Worm (Caenorhabditis elegans) whole organism, L4 larva: ENCODE data around the gene rps-30.

ENCODE experiments used
- D1046.2 ChIP-seq: fragments of 200-800 bp; sonication (Bioruptor generic); IDR thresholded peaks from 2 replicates; pipeline ENCODE4 v1.3.6; 2022; ENCODE audit warnings: missing genetic modification characterization, missing compliant biosample characterization
- F49E8.2 ChIP-seq: sonication (generic microtip); optimal IDR thresholded peaks from 2 replicates; lab custom pipeline; 2016; ENCODE audit warnings: missing compliant biosample characterization, mild to moderate bottlenecking, missing genetic modification characterization, borderline replicate concordance
- T26A8.4 ChIP-seq: fragments of 200-800 bp; sonication (Bioruptor generic); IDR thresholded peaks from 2 replicates; pipeline ENCODE4 v1.3.6; 2022; ENCODE audit warnings: missing genetic modification characterization, missing compliant biosample characterization
- Y75B8A.6 ChIP-seq: fragments of 200-800 bp; sonication (Bioruptor generic); IDR thresholded peaks from 2 replicates; pipeline ENCODE4 v1.3.6; 2022; ENCODE audit warnings: missing genetic modification reagents, missing genetic modification characterization, missing compliant biosample characterization
- aha-1 ChIP-seq: fragments of 150-350 bp; peaks from one replicate; lab custom pipeline; 2014; ENCODE audit warnings: missing biosample characterization, missing genetic modification characterization
- aly-2 ChIP-seq: sonication (generic microtip); optimal IDR thresholded peaks from 2 replicates; lab custom pipeline; 2018; ENCODE audit warnings: missing biosample characterization, missing genetic modification characterization
- arid-1 ChIP-seq: fragments of 200-800 bp; sonication (Bioruptor generic); conservative IDR thresholded peaks from 2 replicates; pipeline ENCODE4 v1.3.6; 2022; ENCODE audit warnings: missing genetic modification reagents, missing genetic modification characterization, missing compliant biosample characterization
- ceh-20 ChIP-seq: fragments of 200-800 bp; sonication (Bioruptor generic); IDR thresholded peaks from 2 replicates; pipeline ENCODE4 v1.3.6; 2022; ENCODE audit warnings: missing genetic modification reagents, missing genetic modification characterization, missing compliant biosample characterization
- ceh-32 ChIP-seq: sonication (generic microtip); optimal IDR thresholded peaks from 2 replicates; lab custom pipeline; 2016; ENCODE audit warnings: mild to moderate bottlenecking, missing genetic modification characterization, missing compliant biosample characterization; ENCODE audit not compliant: poor library complexity
- ces-1 ChIP-seq: fragments of 150-350 bp; sonication (generic microtip); optimal IDR thresholded peaks from 4 replicates; lab custom pipeline; 2014; ENCODE audit warnings: missing biosample characterization, missing genetic modification reagents, missing genetic modification characterization
- cey-2 ChIP-seq: sonication (generic microtip); optimal IDR thresholded peaks from 3 replicates; lab custom pipeline; 2017; ENCODE audit warnings: missing genetic modification characterization, mild to moderate bottlenecking, missing compliant biosample characterization, antibody characterized with exemption, borderline replicate concordance; ENCODE audit not compliant: insufficient read depth
- ctbp-1 ChIP-seq: fragments of 200-800 bp; sonication (Bioruptor generic); IDR thresholded peaks from 2 replicates; pipeline ENCODE4 v1.3.6; 2022; ENCODE audit warnings: missing genetic modification reagents, missing genetic modification characterization, missing compliant biosample characterization
- daf-12 ChIP-seq: fragments of 150-350 bp; optimal IDR thresholded peaks from 2 replicates; lab custom pipeline; 2014; ENCODE audit warnings: missing biosample characterization, missing genetic modification reagents, missing genetic modification characterization
- daf-16 ChIP-seq, 3 experiments: sonication (generic microtip); optimal IDR thresholded peaks; 2 replicates each; lab custom pipeline; 2016 to 2017; ENCODE audit warnings: missing genetic modification characterization in 3 of 3, missing genetic modification reagents in 3 of 3, mild to moderate bottlenecking in 2 of 3, missing compliant biosample characterization in 2 of 3, missing biosample characterization in 1 of 3, moderate library complexity in 1 of 3
- dmd-9 ChIP-seq: fragments of 200-800 bp; sonication (Bioruptor generic); IDR thresholded peaks from 2 replicates; pipeline ENCODE4 v1.3.6; 2022; ENCODE audit warnings: missing genetic modification reagents, missing genetic modification characterization, missing compliant biosample characterization
- dpl-1 ChIP-seq: fragments of 150-350 bp; optimal IDR thresholded peaks from 2 replicates; lab custom pipeline; 2014; ENCODE audit warnings: missing biosample characterization, missing genetic modification reagents, missing genetic modification characterization
- dve-1 ChIP-seq: sonication (generic microtip); optimal IDR thresholded peaks from 2 replicates; lab custom pipeline; 2017; ENCODE audit warnings: antibody characterized with exemption, mild to moderate bottlenecking, missing genetic modification characterization, missing compliant biosample characterization; ENCODE audit not compliant: insufficient read depth
- gei-8 ChIP-seq: fragments of 200-800 bp; sonication (Bioruptor generic); optimal IDR thresholded peaks from 2 replicates; lab custom pipeline; 2018; ENCODE audit warnings: mild to moderate bottlenecking, missing genetic modification characterization, missing compliant biosample characterization
- hif-1 ChIP-seq, 2 experiments: sonication (generic microtip); optimal IDR thresholded peaks; 2 replicates each; lab custom pipeline; 2016 to 2017; ENCODE audit warnings: missing compliant biosample characterization in 2 of 2, missing genetic modification characterization in 2 of 2, missing genetic modification reagents in 2 of 2, missing genotype in 2 of 2, mild to moderate bottlenecking in 1 of 2
- hmg-1.1 ChIP-seq: fragments of 200-800 bp; sonication (Bioruptor generic); IDR thresholded peaks from 2 replicates; pipeline ENCODE4 v1.3.6; 2022; ENCODE audit warnings: missing genetic modification reagents, missing genetic modification characterization, missing compliant biosample characterization
- lin-39 ChIP-seq: fragments of 150-350 bp; optimal IDR thresholded peaks from 2 replicates; lab custom pipeline; 2014; ENCODE audit warnings: missing biosample characterization, missing genetic modification reagents, missing genetic modification characterization
- lsy-2 ChIP-seq, 2 experiments: fragments of 150-350 bp in 1 of 2; sonication (generic microtip) in 1 of 2; optimal IDR thresholded peaks; 2 replicates each; lab custom pipeline; 2014 to 2017; ENCODE audit warnings: missing biosample characterization in 2 of 2, missing genetic modification characterization in 2 of 2
- madf-9 ChIP-seq: fragments of 200-800 bp; sonication (Bioruptor generic); conservative IDR thresholded peaks from 2 replicates; pipeline ENCODE4 v1.3.6; 2022; ENCODE audit warnings: missing genetic modification reagents, missing genetic modification characterization, missing compliant biosample characterization
- mxl-2 ChIP-seq: fragments of 200-800 bp; sonication (Bioruptor generic); conservative IDR thresholded peaks from 2 replicates; pipeline ENCODE4 v1.3.6; 2022; ENCODE audit warnings: missing genetic modification reagents, missing genetic modification characterization, missing compliant biosample characterization
- nhr-10 ChIP-seq: fragments of 150-350 bp; optimal IDR thresholded peaks from 2 replicates; lab custom pipeline; 2014; ENCODE audit warnings: missing biosample characterization, missing genetic modification characterization
- nhr-102 ChIP-seq: sonication (generic microtip); optimal IDR thresholded peaks from 2 replicates; lab custom pipeline; 2016; ENCODE audit warnings: mild to moderate bottlenecking, missing genetic modification characterization, moderate library complexity, missing compliant biosample characterization
- nhr-11 ChIP-seq: fragments of 150-350 bp; optimal IDR thresholded peaks from 2 replicates; lab custom pipeline; 2014; ENCODE audit warnings: missing biosample characterization, missing genetic modification characterization
- nhr-111 ChIP-seq: fragments of 200-800 bp; sonication (Bioruptor generic); optimal IDR thresholded peaks from 2 replicates; lab custom pipeline; 2018; ENCODE audit warnings: mild to moderate bottlenecking, missing genetic modification characterization, missing compliant biosample characterization
- nhr-25 ChIP-seq: sonication (generic microtip); optimal IDR thresholded peaks from 2 replicates; lab custom pipeline; 2017; ENCODE audit warnings: missing genetic modification characterization, mild to moderate bottlenecking, missing compliant biosample characterization, antibody characterized with exemption, moderate library complexity, borderline replicate concordance; ENCODE audit not compliant: insufficient read depth
- nhr-41 ChIP-seq: fragments of 200-800 bp; sonication (Bioruptor generic); IDR thresholded peaks from 2 replicates; pipeline ENCODE4 v1.3.6; 2022; ENCODE audit warnings: missing genetic modification reagents, missing genetic modification characterization, missing compliant biosample characterization
- nhr-42 ChIP-seq: fragments of 200-800 bp; sonication (Bioruptor generic); IDR thresholded peaks from 2 replicates; pipeline ENCODE4 v1.3.6; 2022; ENCODE audit warnings: missing genetic modification characterization, missing compliant biosample characterization
- nhr-48 ChIP-seq: sonication (generic microtip); optimal IDR thresholded peaks from 2 replicates; lab custom pipeline; 2016; ENCODE audit warnings: mild to moderate bottlenecking, missing genetic modification characterization, missing compliant biosample characterization
- pha-4 ChIP-seq, 2 experiments: fragments of 150-350 bp in 1 of 2; fragments of 200-800 bp in 1 of 2; sonication (Bioruptor generic) in 1 of 2; IDR thresholded peaks in 1 of 2; optimal IDR thresholded peaks in 1 of 2; 2 replicates each; pipeline versions ENCODE4 v1.3.6 to Lab custom; 2014 to 2022; ENCODE audit warnings: missing genetic modification characterization in 2 of 2, missing genetic modification reagents in 2 of 2, missing biosample characterization in 1 of 2, missing compliant biosample characterization in 1 of 2
- rbr-2 ChIP-seq: sonication (generic microtip); optimal IDR thresholded peaks from 2 replicates; lab custom pipeline; 2016; ENCODE audit warnings: missing genotype, missing genetic modification characterization, missing compliant biosample characterization
- set-16 ChIP-seq: fragments of 200-800 bp; sonication (Bioruptor generic); IDR thresholded peaks from 2 replicates; pipeline ENCODE4 v1.3.6; 2022; ENCODE audit warnings: missing genetic modification reagents, missing genetic modification characterization, missing compliant biosample characterization
- spr-1 ChIP-seq: sonication (generic microtip); optimal IDR thresholded peaks from 2 replicates; lab custom pipeline; 2016; ENCODE audit warnings: mild to moderate bottlenecking, missing genetic modification characterization, missing compliant biosample characterization
- spr-3 ChIP-seq: fragments of 200-800 bp; sonication (Bioruptor generic); optimal IDR thresholded peaks from 2 replicates; lab custom pipeline; 2018; ENCODE audit warnings: mild to moderate bottlenecking, missing genetic modification characterization, missing compliant biosample characterization
- tra-1 ChIP-seq: fragments of 200-800 bp; sonication (Bioruptor generic); IDR thresholded peaks from 2 replicates; pipeline ENCODE4 v1.3.6; 2022; ENCODE audit warnings: missing genetic modification reagents, missing genetic modification characterization, missing compliant biosample characterization
- unc-62 ChIP-seq, 3 experiments: fragments of 150-350 bp in 1 of 3; sonication (generic microtip); optimal IDR thresholded peaks in 2 of 3; peaks in 1 of 3; 1 replicate in 1 of 3; 2 replicates in 2 of 3; lab custom pipeline; 2014 to 2017; ENCODE audit warnings: missing biosample characterization in 3 of 3, missing genetic modification characterization in 3 of 3, missing genetic modification reagents in 3 of 3, missing genotype in 1 of 3
- zag-1 ChIP-seq: fragments of 150-350 bp; optimal IDR thresholded peaks from 2 replicates; lab custom pipeline; 2014; ENCODE audit warnings: missing biosample characterization, missing genetic modification characterization
- zip-2 ChIP-seq: fragments of 150-350 bp; optimal IDR thresholded peaks from 2 replicates; lab custom pipeline; 2014; ENCODE audit warnings: missing biosample characterization, missing genetic modification characterization

The rps-30 gene

DNA sequence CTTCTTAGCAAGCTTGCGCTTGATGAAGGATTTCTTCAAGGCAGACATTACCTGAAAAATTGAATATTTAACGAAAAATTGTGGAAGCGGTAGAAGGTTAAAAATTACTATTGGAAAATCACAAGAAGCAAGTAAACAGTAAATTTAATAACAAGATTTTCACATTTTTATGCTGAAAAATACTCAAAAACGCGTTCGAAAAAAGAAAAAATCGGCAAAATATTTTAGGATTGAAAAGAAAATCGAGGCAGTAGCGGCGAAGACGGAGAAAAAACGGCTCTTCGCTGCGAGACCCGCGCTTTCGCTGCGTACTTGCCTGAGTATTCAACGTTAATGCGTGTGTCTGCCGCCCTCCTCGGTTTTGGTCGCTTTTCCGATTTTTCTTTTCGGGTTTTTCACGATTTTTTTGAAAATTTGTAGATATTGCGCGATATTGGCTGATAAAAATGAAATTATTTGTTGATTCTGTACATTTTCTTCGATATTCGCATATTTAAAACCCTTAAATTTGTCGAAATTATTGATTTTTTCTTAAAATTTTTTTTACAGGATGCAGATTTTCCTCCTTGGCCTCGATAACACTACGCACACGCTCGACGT lies at the start of gene rps-30, which contains the start of gene rpl-39 (continued):
- TF ChIP-seq gei-8 (GFP tag; lab: Kevin White, UChicago) = no peak
- no peak for TF ChIP-seq daf-12
- TF ChIP-seq ces-1 (GFP tag; lab: Kevin White, UChicago) = no peak
- TF ChIP-seq nhr-102 (tag; lab: Kevin White, UChicago) = peak; percentile 33

- TF ChIP-seq F49E8.2 (no peak), cey-2 (tag; lab: Kevin White, UChicago) (no peak), rbr-2 (tag; lab: Kevin White, UChicago) (peak; percentile 0), hif-1 (tag; optimal IDR thresholded peaks at IDR 0.05; lab: Kevin White, UChicago) (no peak), dmd-9 (GFP tag; lab: Robert Waterston, UW) (no peak), unc-62 (GFP tag; optimal IDR thresholded peaks at IDR 0.05 in 1 of 2; lab: Kevin White, UChicago) (peak in 1 of 2 experiments; percentile 85), unc-62 (tag; optimal IDR thresholded peaks at IDR 0.05; lab: Kevin White, UChicago) (no peak)
- TF ChIP-seq, all 104 proteins: peak for 2
These were observed 49.5 kb upstream of the rps-30 start for ce11 chrV:7726927-7727326.

DNA sequence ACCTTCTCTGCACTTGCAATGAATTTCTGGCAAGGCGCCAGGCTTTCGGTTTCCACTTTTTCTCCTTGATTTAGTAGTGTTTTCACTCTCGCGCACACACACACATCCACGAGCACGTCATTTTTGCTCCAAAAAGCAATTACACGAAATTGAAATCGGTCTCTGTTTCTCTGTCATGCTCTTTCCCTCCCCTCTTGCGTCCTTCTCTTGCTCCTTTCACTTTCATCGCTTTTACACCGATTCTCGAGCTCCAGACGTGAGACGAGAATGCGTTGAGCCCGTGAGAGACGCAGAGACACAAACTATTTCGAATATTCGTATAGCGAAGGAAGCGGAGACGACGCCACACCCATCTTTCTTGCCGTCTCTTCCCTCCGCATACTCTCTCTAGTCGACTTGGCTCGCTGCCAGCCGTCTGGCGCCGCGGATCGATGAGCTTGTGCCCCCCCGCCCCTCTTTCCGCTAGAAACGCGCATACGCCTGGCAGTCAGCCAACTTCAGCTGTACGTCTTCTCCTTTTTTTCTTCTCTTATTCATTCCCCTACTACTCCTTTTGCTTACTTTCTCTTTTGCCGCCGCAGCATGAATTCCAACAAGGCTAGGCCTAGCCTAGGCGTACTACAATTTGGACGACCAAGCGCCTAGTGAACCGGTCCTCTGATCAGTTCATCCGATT lies 48.2 kb upstream of the rps-30 start:
- TF ChIP-seq hmg-1.1 = peak; percentile 84
- peak; percentile 9 for TF ChIP-seq lin-39 (tag; lab: Kevin White, UChicago)
- TF ChIP-seq mxl-2 (GFP tag; lab: Robert Waterston, UW) = 0 out of 2 replicates have a peak, but pooled peaks have one; percentile 9
- peak in 1 of 2 experiments; percentile 78 for TF ChIP-seq daf-16 (GFP tag; optimal IDR thresholded peaks at IDR 0.05; lab: Kevin White, UChicago)
- TF ChIP-seq daf-16 (tag; optimal IDR thresholded peaks at IDR 0.05; lab: Kevin White, UChicago) = no peak
- peak; percentile 84 for TF ChIP-seq nhr-48 (tag; lab: Kevin White, UChicago)
- TF ChIP-seq set-16 (GFP tag; lab: Robert Waterston, UW) = peak; percentile 98
- peak; percentile 23 for TF ChIP-seq nhr-102 (tag; lab: Kevin White, UChicago)
- TF ChIP-seq Y75B8A.6 (GFP tag; lab: Robert Waterston, UW) = no peak
- TF ChIP-seq pha-4 (GFP tag; IDR thresholded peaks at IDR 0.05; lab: Robert Waterston, UW) = peak; percentile 57; the same call in 1 of the 2 replicates
- no peak for TF ChIP-seq pha-4 (tag; optimal IDR thresholded peaks at IDR 0.05; lab: Kevin White, UChicago)
- peak; percentile 68 for TF ChIP-seq T26A8.4 (GFP tag; lab: Robert Waterston, UW)
- no peak for TF ChIP-seq nhr-25 (tag; lab: Kevin White, UChicago)
- TF ChIP-seq D1046.2 (GFP tag; lab: Robert Waterston, UW) = 0 out of 2 replicates have a peak, but pooled peaks have one; percentile 4
- peak; percentile 43; the same call in 1 of the 2 replicates for TF ChIP-seq nhr-42 (GFP tag; lab: Robert Waterston, UW)
- no peak for TF ChIP-seq aly-2 (tag; lab: Kevin White, UChicago)
- peak; percentile 49; the same call in 1 of the 2 replicates for TF ChIP-seq arid-1 (GFP tag; lab: Robert Waterston, UW)
- TF ChIP-seq dve-1 (tag; lab: Kevin White, UChicago) = peak; percentile 29
- TF ChIP-seq nhr-111 (GFP tag; lab: Kevin White, UChicago) = no peak
- no peak for TF ChIP-seq spr-3 (GFP tag; lab: Kevin White, UChicago)
- TF ChIP-seq spr-1 (tag; lab: Kevin White, UChicago) = peak; percentile 44
- peak; percentile 53 for TF ChIP-seq zag-1 (tag; lab: Kevin White, UChicago)
- TF ChIP-seq aha-1 = peak; percentile 99
- peak; percentile 93 for TF ChIP-seq rbr-2 (tag; lab: Kevin White, UChicago)
- TF ChIP-seq nhr-10 (tag; lab: Kevin White, UChicago) = no peak
- no peak for TF ChIP-seq nhr-41
- peak; percentile 92 for TF ChIP-seq ceh-20 (GFP tag; lab: Robert Waterston, UW)
- TF ChIP-seq ctbp-1 (GFP tag; lab: Robert Waterston, UW) = peak; percentile 96
- TF ChIP-seq ceh-32 = peak; percentile 59
- peak; percentile 75 for TF ChIP-seq nhr-11 (tag; lab: Kevin White, UChicago)
- no peak for TF ChIP-seq zip-2 (tag; lab: Kevin White, UChicago)
- peak; percentile 77 for TF ChIP-seq lsy-2 (tag; optimal IDR thresholded peaks at IDR 0.05; lab: Kevin White, UChicago)
- TF ChIP-seq tra-1 (GFP tag; lab: Robert Waterston, UW) = peak; percentile 63
- peak; percentile 48 for TF ChIP-seq dpl-1 (GFP tag; lab: Kevin White, UChicago)
- peak; percentile 4 to 76 for TF ChIP-seq hif-1 (tag; optimal IDR thresholded peaks at IDR 0.05; lab: Kevin White, UChicago)
- TF ChIP-seq madf-9 (GFP tag; lab: Robert Waterston, UW) = peak; percentile 58; the same call in 1 of the 2 replicates
